Worm (Caenorhabditis elegans): Measurements from ENCODE around the gene F09G8.7.
A peak's percentile ranks its signal among the peaks of the same experiment; 100 is the strongest.

Gene F09G8.7

ce11 chrIII:8240247-8240646, 27.9 kb downstream of the F09G8.7 start:
- no peak for TF ChIP-seq nhr-25 (tag; optimal IDR thresholded peaks at IDR 0.05)
- TF ChIP-seq crh-2 (tag; optimal IDR thresholded peaks at IDR 0.05) = no peak
- peak; percentile 93 for TF ChIP-seq fos-1 (tag; optimal IDR thresholded peaks at IDR 0.05)
- no peak for TF ChIP-seq C34F6.9 (tag; optimal IDR thresholded peaks at IDR 0.05)
- no peak for TF ChIP-seq ceh-82 (tag; optimal IDR thresholded peaks at IDR 0.05)
- TF ChIP-seq nhr-10 (tag; optimal IDR thresholded peaks at IDR 0.05) = no peak

DNA sequence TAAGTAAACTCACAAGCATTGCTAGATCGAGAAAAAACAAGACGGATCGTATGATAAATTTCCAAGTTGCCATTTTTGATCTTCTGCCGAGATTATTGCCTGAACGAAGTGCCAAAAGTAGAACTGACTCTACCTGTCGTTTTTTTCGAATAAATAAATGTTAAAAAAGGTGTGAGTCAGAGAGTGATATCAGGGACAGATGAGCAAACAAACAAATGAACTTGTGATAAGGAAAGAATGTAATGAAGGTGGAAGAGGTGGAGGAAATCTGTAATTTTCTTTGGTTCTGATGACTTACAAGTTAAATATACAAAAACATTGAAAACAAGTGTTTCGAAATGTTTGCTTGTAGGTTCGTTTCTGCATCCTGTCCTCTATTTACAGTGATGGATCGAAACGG, 28.8 kb downstream of the F09G8.7 start, which contains the start of gene tsp-1:
TSS of gene tsp-1 (minus strand) at position 99 of the 400 bp plus-strand sequence.
- no peak for TF ChIP-seq nhr-25 (tag; optimal IDR thresholded peaks at IDR 0.05)
- TF ChIP-seq Y55F3AM.14 (GFP tag; optimal IDR thresholded peaks at IDR 0.05) = no peak
- TF ChIP-seq ceh-16 (tag; optimal IDR thresholded peaks at IDR 0.05) = no peak
- no peak for TF ChIP-seq dmd-4 (tag; optimal IDR thresholded peaks at IDR 0.05)
- no peak for TF ChIP-seq mbf-1 (tag; optimal IDR thresholded peaks at IDR 0.05)
- peak; percentile 69 for TF ChIP-seq fos-1 (tag; optimal IDR thresholded peaks at IDR 0.05)
- TF ChIP-seq sma-9 (GFP tag; optimal IDR thresholded peaks at IDR 0.05) = no peak
- TF ChIP-seq sma-9 (tag; optimal IDR thresholded peaks at IDR 0.05) = no peak

ce11 chrIII:8237827-8238226, 30.3 kb downstream of the F09G8.7 start, which contains the start of gene tsp-2:
TSS of gene tsp-2 (minus strand) at chrIII:8237935.
- TF ChIP-seq fos-1 (tag; optimal IDR thresholded peaks at IDR 0.05) (peak; percentile 93), unc-62 (GFP tag; optimal IDR thresholded peaks at IDR 0.05) (no peak), nhr-6 (tag; optimal IDR thresholded peaks at IDR 0.05) (no peak), lsy-2 (tag; optimal IDR thresholded peaks at IDR 0.05) (peak in 1 of 2 experiments; percentile 2), gmeb-1 (tag; optimal IDR thresholded peaks at IDR 0.05) (peak; percentile 3), C34F6.9 (tag; optimal IDR thresholded peaks at IDR 0.05) (no peak)

- no peak for TF ChIP-seq unc-62 (GFP tag; optimal IDR thresholded peaks at IDR 0.05)
- no peak for TF ChIP-seq dmd-4 (tag; optimal IDR thresholded peaks at IDR 0.05)
- no peak for TF ChIP-seq snpc-4 (tag; optimal IDR thresholded peaks at IDR 0.05)
- no peak for TF ChIP-seq nhr-77 (tag; optimal IDR thresholded peaks at IDR 0.05)
- TF ChIP-seq mbf-1 (tag; optimal IDR thresholded peaks at IDR 0.05) = no peak
- TF ChIP-seq zag-1 (tag; optimal IDR thresholded peaks at IDR 0.05) = no peak
- no peak for TF ChIP-seq nhr-237 (tag; optimal IDR thresholded peaks at IDR 0.05)
- TF ChIP-seq lsy-2 (tag; optimal IDR thresholded peaks at IDR 0.05) = no peak
- TF ChIP-seq Y55F3AM.14 (GFP tag; optimal IDR thresholded peaks at IDR 0.05) = no peak
- no peak for TF ChIP-seq blmp-1 (tag; optimal IDR thresholded peaks at IDR 0.05; ENCODE audit: insufficient read depth)
- no peak for TF ChIP-seq nhr-23 (tag; optimal IDR thresholded peaks at IDR 0.05)
- no peak for TF ChIP-seq F13H6.1 (tag; optimal IDR thresholded peaks at IDR 0.05)
- no peak for TF ChIP-seq nhr-25 (tag; optimal IDR thresholded peaks at IDR 0.05)
- no peak for TF ChIP-seq gmeb-1 (tag; optimal IDR thresholded peaks at IDR 0.05)
- no peak for TF ChIP-seq elt-3 (tag; optimal IDR thresholded peaks at IDR 0.05)
- no peak for TF ChIP-seq ztf-1 (GFP tag; conservative IDR thresholded peaks at IDR 0.05)
Measured at ce11 chrIII:8235880-8236279, 32.3 kb downstream of the F09G8.7 start, which contains the start of gene C02F5.5. TSS of gene C02F5.5 (plus strand) at chrIII:8236180.

ce11 chrIII:8235358-8235757, 32.8 kb downstream of the F09G8.7 start, which contains the start of gene C02F5.14:
TSS of gene C02F5.14 (minus strand) at chrIII:8235514.
- TF ChIP-seq lin-11 (tag; optimal IDR thresholded peaks at IDR 0.05) (no peak), snpc-4 (tag; optimal IDR thresholded peaks at IDR 0.05) (no peak), elt-1 (tag; optimal IDR thresholded peaks at IDR 0.05) (no peak), fos-1 (tag; optimal IDR thresholded peaks at IDR 0.05) (no peak), unc-55 (GFP tag; optimal IDR thresholded peaks at IDR 0.05) (no peak), lin-13 (GFP tag; optimal IDR thresholded peaks at IDR 0.05) (no peak), ceh-82 (tag; optimal IDR thresholded peaks at IDR 0.05) (no peak), nhr-6 (tag; optimal IDR thresholded peaks at IDR 0.05) (no peak), ceh-16 (tag; optimal IDR thresholded peaks at IDR 0.05) (no peak)

- no peak for TF ChIP-seq ama-1 (optimal IDR thresholded peaks at IDR 0.05)
- no peak for TF ChIP-seq nhr-77 (tag; optimal IDR thresholded peaks at IDR 0.05)
- no peak for TF ChIP-seq ztf-11 (tag; optimal IDR thresholded peaks at IDR 0.05)
- TF ChIP-seq C34F6.9 (tag; optimal IDR thresholded peaks at IDR 0.05) = no peak
- no peak for TF ChIP-seq snpc-4 (tag; optimal IDR thresholded peaks at IDR 0.05)
- TF ChIP-seq nhr-129 (tag; optimal IDR thresholded peaks at IDR 0.05) = no peak
- TF ChIP-seq ceh-82 (tag; optimal IDR thresholded peaks at IDR 0.05) = no peak
- no peak for TF ChIP-seq gmeb-1 (tag; optimal IDR thresholded peaks at IDR 0.05)
- no peak for TF ChIP-seq blmp-1 (tag; optimal IDR thresholded peaks at IDR 0.05; ENCODE audit: insufficient read depth)
- TF ChIP-seq peb-1 (tag; optimal IDR thresholded peaks at IDR 0.05) = no peak
- TF ChIP-seq egl-27 (tag; optimal IDR thresholded peaks at IDR 0.05) = no peak
- no peak for TF ChIP-seq sma-3 (GFP tag; optimal IDR thresholded peaks at IDR 0.05)
- no peak for TF ChIP-seq unc-55 (GFP tag; optimal IDR thresholded peaks at IDR 0.05)
- TF ChIP-seq elt-3 (tag; optimal IDR thresholded peaks at IDR 0.05) = no peak
- no peak for TF ChIP-seq nhr-6 (tag; optimal IDR thresholded peaks at IDR 0.05)
- TF ChIP-seq dmd-4 (tag; optimal IDR thresholded peaks at IDR 0.05) = no peak
- TF ChIP-seq alr-1 (tag; optimal IDR thresholded peaks at IDR 0.05) = no peak
- TF ChIP-seq sma-9 (GFP tag; optimal IDR thresholded peaks at IDR 0.05) = no peak
- TF ChIP-seq sma-9 (tag; optimal IDR thresholded peaks at IDR 0.05) = no peak
- no peak for TF ChIP-seq nhr-11 (tag; optimal IDR thresholded peaks at IDR 0.05)
- no peak for TF ChIP-seq mab-5 (tag; optimal IDR thresholded peaks at IDR 0.05)
Measured at ce11 chrIII:8232634-8233033, 35.5 kb downstream of the F09G8.7 start, which contains the start of gene henn-1. TSS of gene henn-1 (plus strand) at chrIII:8232651.
